Worm (Caenorhabditis elegans): ENCODE measurements around the gene F16G10.14.

ce11 chrII:2403984-2404383, 5.2 kb upstream of the F16G10.14 start, which contains the start of gene F16G10.1:
- no peak for TF ChIP-seq pqm-1 (tag; optimal IDR thresholded peaks at IDR 0.05)
- no peak for TF ChIP-seq elt-2 (tag; optimal IDR thresholded peaks at IDR 0.05)
- TF ChIP-seq ceh-90 (tag; optimal IDR thresholded peaks at IDR 0.05) = no peak
- no peak for TF ChIP-seq dsc-1 (tag; optimal IDR thresholded peaks at IDR 0.05)
- no peak for TF ChIP-seq nhr-11 (tag; optimal IDR thresholded peaks at IDR 0.05)
- TF ChIP-seq mep-1 (tag; optimal IDR thresholded peaks at IDR 0.05) = no peak
